Worm (Caenorhabditis elegans): ENCODE results near the gene hpo-8.

- TF ChIP-seq lin-38 (GFP tag; IDR thresholded peaks at IDR 0.05) (no peak), nhr-28 (tag; optimal IDR thresholded peaks at IDR 0.05) (peak; percentile 73), nhr-25 (tag; optimal IDR thresholded peaks at IDR 0.05; ENCODE audit: borderline replicate concordance, insufficient read depth) (no peak), lin-1 (GFP tag; IDR thresholded peaks at IDR 0.05) (no peak), dmd-9 (GFP tag; IDR thresholded peaks at IDR 0.05) (no peak), ama-1 (optimal IDR thresholded peaks at IDR 0.05) (no peak), ces-1 (GFP tag; optimal IDR thresholded peaks at IDR 0.05) (no peak), dmd-8 (GFP tag; IDR thresholded peaks at IDR 0.05) (no peak), arid-1 (GFP tag; conservative IDR thresholded peaks at IDR 0.05) (no peak), lsy-2 (tag; optimal IDR thresholded peaks at IDR 0.05) (no peak), lin-39 (tag; optimal IDR thresholded peaks at IDR 0.05) (no peak)
Measured at ce11 chrV:6810091-6810490, 29.0 kb upstream of the hpo-8 start.

All from whole organism, L4 larva.